Worm (Caenorhabditis elegans) whole organism, L4 larva: Measurements from ENCODE around the gene ZK1320.9.

Experiments used
- F37D6.2 ChIP-seq: sonication (generic microtip); optimal IDR thresholded peaks from 2 replicates; lab custom pipeline; 2016; ENCODE audit warnings: mild to moderate bottlenecking, missing genetic modification characterization, missing compliant biosample characterization
- F44E2.7 ChIP-seq: fragments of 200-800 bp; sonication (Bioruptor generic); IDR thresholded peaks from 2 replicates; pipeline ENCODE4 v2.1.2; 2022; ENCODE audit warnings: missing genetic modification characterization, missing compliant biosample characterization
- R02D3.7 ChIP-seq: fragments of 150-350 bp; sonication (generic microtip); optimal IDR thresholded peaks from 3 replicates; lab custom pipeline; 2014; ENCODE audit warnings: missing biosample characterization, missing genetic modification characterization
- T20F7.1 ChIP-seq: fragments of 200-800 bp; sonication (Bioruptor generic); optimal IDR thresholded peaks from 2 replicates; lab custom pipeline; 2018; ENCODE audit warnings: mild to moderate bottlenecking, missing genetic modification characterization, missing compliant biosample characterization
- Y5F2A.4 ChIP-seq: fragments of 200-800 bp; sonication (Bioruptor generic); optimal IDR thresholded peaks from 2 replicates; lab custom pipeline; 2018; ENCODE audit warnings: mild to moderate bottlenecking, missing genetic modification characterization, missing compliant biosample characterization
- ZK546.5 ChIP-seq, 2 experiments: sonication (generic microtip); optimal IDR thresholded peaks; 2 replicates each; lab custom pipeline; 2017; ENCODE audit warnings: missing biosample characterization in 2 of 2, missing genetic modification characterization in 2 of 2
- aha-1 ChIP-seq: fragments of 150-350 bp; peaks from one replicate; lab custom pipeline; 2014; ENCODE audit warnings: missing biosample characterization, missing genetic modification characterization
- aly-2 ChIP-seq: sonication (generic microtip); optimal IDR thresholded peaks from 2 replicates; lab custom pipeline; 2018; ENCODE audit warnings: missing biosample characterization, missing genetic modification characterization
- arid-1 ChIP-seq: fragments of 200-800 bp; sonication (Bioruptor generic); conservative IDR thresholded peaks from 2 replicates; pipeline ENCODE4 v1.3.6; 2022; ENCODE audit warnings: missing genetic modification reagents, missing genetic modification characterization, missing compliant biosample characterization
- attf-4 ChIP-seq: sonication (generic microtip); optimal IDR thresholded peaks from 3 replicates; lab custom pipeline; 2017; ENCODE audit warnings: missing biosample characterization, missing genetic modification characterization
- ceh-28 ChIP-seq: fragments of 150-350 bp; optimal IDR thresholded peaks from 2 replicates; lab custom pipeline; 2014; ENCODE audit warnings: missing biosample characterization, missing genetic modification reagents, missing genetic modification characterization
- ces-1 ChIP-seq: fragments of 150-350 bp; sonication (generic microtip); optimal IDR thresholded peaks from 4 replicates; lab custom pipeline; 2014; ENCODE audit warnings: missing biosample characterization, missing genetic modification reagents, missing genetic modification characterization
- ctbp-1 ChIP-seq: fragments of 200-800 bp; sonication (Bioruptor generic); IDR thresholded peaks from 2 replicates; pipeline ENCODE4 v1.3.6; 2022; ENCODE audit warnings: missing genetic modification reagents, missing genetic modification characterization, missing compliant biosample characterization
- daf-16 ChIP-seq, 3 experiments: sonication (generic microtip); optimal IDR thresholded peaks; 2 replicates each; lab custom pipeline; 2016 to 2017; ENCODE audit warnings: missing genetic modification characterization in 3 of 3, missing genetic modification reagents in 3 of 3, mild to moderate bottlenecking in 2 of 3, missing compliant biosample characterization in 2 of 3, missing biosample characterization in 1 of 3, moderate library complexity in 1 of 3
- dmd-6 ChIP-seq: fragments of 200-800 bp; sonication (Bioruptor generic); IDR thresholded peaks from 2 replicates; pipeline ENCODE4 v1.3.6; 2022; ENCODE audit warnings: missing genetic modification reagents, missing genetic modification characterization, missing compliant biosample characterization
- dmd-8 ChIP-seq: fragments of 200-800 bp; sonication (Bioruptor generic); IDR thresholded peaks from 2 replicates; pipeline ENCODE4 v1.3.6; 2022; ENCODE audit warnings: missing genetic modification characterization, missing compliant biosample characterization
- dmd-9 ChIP-seq: fragments of 200-800 bp; sonication (Bioruptor generic); IDR thresholded peaks from 2 replicates; pipeline ENCODE4 v1.3.6; 2022; ENCODE audit warnings: missing genetic modification reagents, missing genetic modification characterization, missing compliant biosample characterization
- dve-1 ChIP-seq: sonication (generic microtip); optimal IDR thresholded peaks from 2 replicates; lab custom pipeline; 2017; ENCODE audit warnings: antibody characterized with exemption, mild to moderate bottlenecking, missing genetic modification characterization, missing compliant biosample characterization; ENCODE audit not compliant: insufficient read depth
- hlh-11 ChIP-seq: fragments of 200-800 bp; sonication (Bioruptor generic); optimal IDR thresholded peaks from 2 replicates; lab custom pipeline; 2018; ENCODE audit warnings: mild to moderate bottlenecking, missing genetic modification characterization, missing compliant biosample characterization
- lim-7 ChIP-seq: fragments of 200-800 bp; sonication (Bioruptor generic); IDR thresholded peaks from 2 replicates; pipeline ENCODE4 v1.3.6; 2022; ENCODE audit warnings: missing genetic modification characterization, missing compliant biosample characterization
- lin-29 ChIP-seq: fragments of 200-800 bp; sonication (Bioruptor generic); IDR thresholded peaks from 2 replicates; pipeline ENCODE4 v1.3.6; 2022; ENCODE audit warnings: missing genetic modification reagents, missing genetic modification characterization, missing compliant biosample characterization
- lin-39 ChIP-seq: fragments of 150-350 bp; optimal IDR thresholded peaks from 2 replicates; lab custom pipeline; 2014; ENCODE audit warnings: missing biosample characterization, missing genetic modification reagents, missing genetic modification characterization
- lir-3 ChIP-seq: sonication (generic microtip); optimal IDR thresholded peaks from 2 replicates; lab custom pipeline; 2016; ENCODE audit warnings: mild to moderate bottlenecking, missing genetic modification characterization, missing compliant biosample characterization
- madf-9 ChIP-seq: fragments of 200-800 bp; sonication (Bioruptor generic); conservative IDR thresholded peaks from 2 replicates; pipeline ENCODE4 v1.3.6; 2022; ENCODE audit warnings: missing genetic modification reagents, missing genetic modification characterization, missing compliant biosample characterization
- mdt-29 ChIP-seq: fragments of 200-800 bp; sonication (Bioruptor generic); IDR thresholded peaks from 2 replicates; pipeline ENCODE4 v1.3.6; 2022; ENCODE audit warnings: missing genetic modification reagents, missing genetic modification characterization, missing compliant biosample characterization
- mes-2 ChIP-seq: sonication (generic microtip); optimal IDR thresholded peaks from 2 replicates; lab custom pipeline; 2016; ENCODE audit warnings: missing genotype, mild to moderate bottlenecking, missing genetic modification characterization, missing compliant biosample characterization; ENCODE audit not compliant: poor library complexity, severe bottlenecking
- mxl-2 ChIP-seq: fragments of 200-800 bp; sonication (Bioruptor generic); conservative IDR thresholded peaks from 2 replicates; pipeline ENCODE4 v1.3.6; 2022; ENCODE audit warnings: missing genetic modification reagents, missing genetic modification characterization, missing compliant biosample characterization
- nhr-11 ChIP-seq: fragments of 150-350 bp; optimal IDR thresholded peaks from 2 replicates; lab custom pipeline; 2014; ENCODE audit warnings: missing biosample characterization, missing genetic modification characterization
- nhr-111 ChIP-seq: fragments of 200-800 bp; sonication (Bioruptor generic); optimal IDR thresholded peaks from 2 replicates; lab custom pipeline; 2018; ENCODE audit warnings: mild to moderate bottlenecking, missing genetic modification characterization, missing compliant biosample characterization
- nhr-25 ChIP-seq: sonication (generic microtip); optimal IDR thresholded peaks from 2 replicates; lab custom pipeline; 2017; ENCODE audit warnings: missing genetic modification characterization, mild to moderate bottlenecking, missing compliant biosample characterization, antibody characterized with exemption, moderate library complexity, borderline replicate concordance; ENCODE audit not compliant: insufficient read depth
- nhr-28 ChIP-seq: fragments of 150-350 bp; optimal IDR thresholded peaks from 2 replicates; lab custom pipeline; 2014; ENCODE audit warnings: missing biosample characterization, missing genetic modification characterization
- nhr-6 ChIP-seq: fragments of 150-350 bp; optimal IDR thresholded peaks from 2 replicates; lab custom pipeline; 2014; ENCODE audit warnings: missing biosample characterization, missing genetic modification characterization
- pqm-1 ChIP-seq: sonication (generic microtip); optimal IDR thresholded peaks from 2 replicates; lab custom pipeline; 2017; ENCODE audit warnings: missing biosample characterization, missing genetic modification characterization
- rbr-2 ChIP-seq: sonication (generic microtip); optimal IDR thresholded peaks from 2 replicates; lab custom pipeline; 2016; ENCODE audit warnings: missing genotype, missing genetic modification characterization, missing compliant biosample characterization
- saeg-2 ChIP-seq: fragments of 200-800 bp; sonication (Bioruptor generic); IDR thresholded peaks from 2 replicates; pipeline ENCODE4 v1.3.6; 2022; ENCODE audit warnings: missing genetic modification reagents, missing genetic modification characterization, missing compliant biosample characterization
- tag-97 ChIP-seq: fragments of 200-800 bp; sonication (Bioruptor generic); IDR thresholded peaks from 2 replicates; pipeline ENCODE4 v1.3.6; 2022; ENCODE audit warnings: missing genetic modification characterization, missing compliant biosample characterization
- unc-39 ChIP-seq: sonication (generic microtip); optimal IDR thresholded peaks from 2 replicates; lab custom pipeline; 2017; ENCODE audit warnings: missing biosample characterization, missing genetic modification characterization
- unc-62 ChIP-seq, 3 experiments: fragments of 150-350 bp in 1 of 3; sonication (generic microtip); optimal IDR thresholded peaks in 2 of 3; peaks in 1 of 3; 1 replicate in 1 of 3; 2 replicates in 2 of 3; lab custom pipeline; 2014 to 2017; ENCODE audit warnings: missing biosample characterization in 3 of 3, missing genetic modification characterization in 3 of 3, missing genetic modification reagents in 3 of 3, missing genotype in 1 of 3
- vab-7 ChIP-seq: fragments of 200-800 bp; sonication (Bioruptor generic); IDR thresholded peaks from 2 replicates; pipeline ENCODE4 v1.3.6; 2022; ENCODE audit warnings: missing genetic modification reagents, missing genetic modification characterization, missing compliant biosample characterization
- zag-1 ChIP-seq: fragments of 150-350 bp; optimal IDR thresholded peaks from 2 replicates; lab custom pipeline; 2014; ENCODE audit warnings: missing biosample characterization, missing genetic modification characterization
- ztf-11 ChIP-seq: fragments of 150-350 bp; optimal IDR thresholded peaks from 2 replicates; lab custom pipeline; 2014; ENCODE audit warnings: missing biosample characterization, missing genetic modification characterization

The ZK1320.9 gene

DNA sequence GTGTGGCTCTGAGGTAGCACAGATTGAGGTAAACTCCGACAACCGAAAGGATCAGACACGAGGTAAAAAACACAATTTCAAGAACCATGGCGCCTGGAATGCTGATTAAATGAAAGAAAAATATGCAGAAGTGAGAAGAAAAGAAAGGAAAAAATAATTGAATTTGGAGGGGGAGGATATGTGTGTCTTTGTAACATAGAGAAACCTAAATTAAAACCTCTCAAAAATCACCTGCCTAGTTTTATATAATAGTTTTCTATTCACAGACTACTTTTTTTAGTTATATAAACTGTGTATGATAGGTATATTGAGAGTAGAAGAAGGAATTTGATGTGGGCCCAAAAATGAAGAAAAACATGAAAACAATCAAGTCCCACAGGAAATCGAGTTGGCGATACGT is 20.9 kb downstream of the ZK1320.9 start, which contains the start of gene ZK1320.5:
Gene ZK1320.5, minus strand, starts transcription at position 101 of the 400 bp plus-strand sequence.
- no peak for TF ChIP-seq madf-9
- TF ChIP-seq ces-1, result no peak

ce11 chrII:9662797-9663196 is 23.7 kb downstream of the ZK1320.9 start, which contains the start of gene cyp-13A10:
cyp-13A10 (minus strand) TSS chrII:9662884.
- TF ChIP-seq nhr-28 (tag; lab: Kevin White, UChicago) (peak; percentile 53), lir-3 (no peak)

- peak; percentile 95 for TF ChIP-seq aha-1 (tag; lab: Kevin White, UChicago)
- TF ChIP-seq ztf-11 (tag; lab: Kevin White, UChicago), result no peak
Observed at ce11 chrII:9662160-9662559, 24.4 kb downstream of the ZK1320.9 start.

ce11 chrII:9660379-9660778 is 26.1 kb downstream of the ZK1320.9 start, which contains the start of gene ZK1320.3:
ZK1320.3 (minus strand) TSS chrII:9660419.
- TF ChIP-seq nhr-111 (no peak), ZK546.5 (tag; optimal IDR thresholded peaks at IDR 0.05; lab: Kevin White, UChicago) (no peak), dve-1 (tag; lab: Kevin White, UChicago) (peak; percentile 58), ctbp-1 (GFP tag; lab: Robert Waterston, UW) (no peak), nhr-28 (tag; lab: Kevin White, UChicago) (peak; percentile 45), lin-29 (GFP tag; lab: Robert Waterston, UW) (no peak), F37D6.2 (tag; lab: Kevin White, UChicago) (no peak), dmd-6 (GFP tag; lab: Robert Waterston, UW) (peak; percentile 64), saeg-2 (GFP tag; lab: Robert Waterston, UW) (no peak), pqm-1 (tag; lab: Kevin White, UChicago) (peak; percentile 56), daf-16 (GFP tag; optimal IDR thresholded peaks at IDR 0.05; lab: Kevin White, UChicago) (no peak), daf-16 (tag; optimal IDR thresholded peaks at IDR 0.05; lab: Kevin White, UChicago) (peak; percentile 71), unc-62 (GFP tag; optimal IDR thresholded peaks at IDR 0.05 in 1 of 2; lab: Kevin White, UChicago) (peak in 1 of 2 experiments; percentile 94), unc-62 (tag; optimal IDR thresholded peaks at IDR 0.05; lab: Kevin White, UChicago) (no peak)

DNA sequence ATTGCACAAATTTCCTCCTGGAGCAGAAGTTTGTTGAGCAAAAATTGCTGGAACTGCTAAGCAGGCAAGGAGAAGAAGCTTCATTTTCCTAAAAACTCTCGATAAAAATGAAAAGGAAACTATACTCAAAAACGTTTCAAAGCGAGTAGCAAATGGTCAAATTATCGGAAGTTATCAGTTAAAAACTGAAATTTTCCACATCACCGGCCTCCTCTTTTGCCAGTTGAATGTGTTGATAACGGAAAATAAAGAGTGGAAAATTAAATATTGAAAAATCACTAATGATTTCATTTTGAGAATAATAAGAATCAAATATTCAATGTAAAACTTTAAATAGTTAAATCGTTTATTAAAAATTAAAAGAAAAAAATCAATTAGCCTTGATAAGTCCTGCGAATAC is 27.6 kb downstream of the ZK1320.9 start, which contains the start of gene ZK1320.2:
Gene ZK1320.2, minus strand, starts transcription at position 88 of the 400 bp plus-strand sequence.
- no peak for TF ChIP-seq hlh-11 (tag; lab: Kevin White, UChicago)
- no peak for TF ChIP-seq arid-1 (GFP tag; lab: Robert Waterston, UW)
- no peak for TF ChIP-seq dmd-8 (GFP tag; lab: Robert Waterston, UW)
- TF ChIP-seq dve-1 (tag; lab: Kevin White, UChicago), result peak; percentile 17
- TF ChIP-seq T20F7.1 (GFP tag; lab: Kevin White, UChicago), result no peak
- TF ChIP-seq ceh-28, result no peak
- TF ChIP-seq nhr-25, result no peak
- TF ChIP-seq F44E2.7 (GFP tag; lab: Robert Waterston, UW), result no peak
- no peak for TF ChIP-seq R02D3.7 (tag; lab: Kevin White, UChicago)
- no peak for TF ChIP-seq saeg-2 (GFP tag; lab: Robert Waterston, UW)
- peak; percentile 69 for TF ChIP-seq pqm-1 (tag; lab: Kevin White, UChicago)
- TF ChIP-seq aly-2, result no peak
- TF ChIP-seq lin-39, result no peak
- TF ChIP-seq ctbp-1 (GFP tag; lab: Robert Waterston, UW), result no peak
- no peak for TF ChIP-seq tag-97 (GFP tag; lab: Robert Waterston, UW)
- TF ChIP-seq lim-7 (GFP tag; lab: Robert Waterston, UW), result no peak
- TF ChIP-seq mdt-29 (GFP tag; lab: Robert Waterston, UW), result no peak
- peak; percentile 55 for TF ChIP-seq nhr-28 (tag; lab: Kevin White, UChicago)
- TF ChIP-seq dmd-6 (GFP tag; lab: Robert Waterston, UW), result peak; percentile 48; the same call in 1 of the 2 replicates
- no peak for TF ChIP-seq zag-1 (tag; lab: Kevin White, UChicago)
- no peak for TF ChIP-seq ces-1
- no peak for TF ChIP-seq nhr-11
- TF ChIP-seq Y5F2A.4 (GFP tag; lab: Kevin White, UChicago), result no peak
- no peak for TF ChIP-seq vab-7
- TF ChIP-seq rbr-2, result no peak
- TF ChIP-seq attf-4 (tag; lab: Kevin White, UChicago), result no peak
- no peak for TF ChIP-seq daf-16 (GFP tag; optimal IDR thresholded peaks at IDR 0.05; lab: Kevin White, UChicago)
- TF ChIP-seq daf-16 (tag; optimal IDR thresholded peaks at IDR 0.05; lab: Kevin White, UChicago), result peak; percentile 43
- TF ChIP-seq mes-2 (tag; lab: Kevin White, UChicago), result no peak
- TF ChIP-seq mxl-2 (GFP tag; lab: Robert Waterston, UW), result no peak
- no peak for TF ChIP-seq dmd-9 (GFP tag; lab: Robert Waterston, UW)
- no peak for TF ChIP-seq unc-39 (tag; lab: Kevin White, UChicago)
- no peak for TF ChIP-seq nhr-6 (tag; lab: Kevin White, UChicago)
